Worm (Caenorhabditis elegans): Measurements from ENCODE around the gene slr-2.

The slr-2 gene

ce11 chrV:18142549-18142948 is 55.6 kb downstream of the slr-2 start, which contains the start of gene Y37H2A.13:
TSS of gene Y37H2A.13 (plus strand) at chrV:18142849.
- TF ChIP-seq hlh-1 (tag; optimal IDR thresholded peaks at IDR 0.05) (no peak), zip-8 (tag; optimal IDR thresholded peaks at IDR 0.05) (no peak), elt-1 (tag; optimal IDR thresholded peaks at IDR 0.05; ENCODE audit: borderline replicate concordance, insufficient read depth) (no peak), ceh-43 (GFP tag; optimal IDR thresholded peaks at IDR 0.05) (no peak), M03D4.4 (tag; optimal IDR thresholded peaks at IDR 0.05) (no peak), unc-62 (GFP tag; optimal IDR thresholded peaks at IDR 0.05) (no peak), unc-120 (tag; optimal IDR thresholded peaks at IDR 0.05; ENCODE audit: poor library complexity, severe bottlenecking) (no peak), elt-3 (tag; optimal IDR thresholded peaks at IDR 0.05) (no peak)

ce11 chrV:18143445-18143844 is 56.5 kb downstream of the slr-2 start, which contains the start of gene Y37H2A.14:
TSS of gene Y37H2A.14 (plus strand) at chrV:18143745.
- TF ChIP-seq unc-120 (tag; optimal IDR thresholded peaks at IDR 0.05; ENCODE audit: poor library complexity, severe bottlenecking) (no peak), tbx-8 (GFP tag; optimal IDR thresholded peaks at IDR 0.05) (no peak), unc-62 (GFP tag; optimal IDR thresholded peaks at IDR 0.05) (no peak), drap-1 (GFP tag; optimal IDR thresholded peaks at IDR 0.05) (no peak), lsy-2 (tag; optimal IDR thresholded peaks at IDR 0.05) (no peak), flh-1 (GFP tag; optimal IDR thresholded peaks at IDR 0.05) (no peak), nhr-237 (tag; optimal IDR thresholded peaks at IDR 0.05) (no peak), ceh-83 (GFP tag; optimal IDR thresholded peaks at IDR 0.05) (no peak), nhr-28 (tag; optimal IDR thresholded peaks at IDR 0.05) (no peak), cnd-1 (tag; optimal IDR thresholded peaks at IDR 0.05) (no peak), lin-32 (GFP tag; optimal IDR thresholded peaks at IDR 0.05) (no peak)

ce11 chrV:18144442-18144841 is 57.5 kb downstream of the slr-2 start:
- TF ChIP-seq ceh-39 (tag; optimal IDR thresholded peaks at IDR 0.05) (no peak), M03D4.4 (tag; optimal IDR thresholded peaks at IDR 0.05) (no peak), unc-39 (tag; optimal IDR thresholded peaks at IDR 0.05) (no peak), elt-1 (tag; optimal IDR thresholded peaks at IDR 0.05; ENCODE audit: borderline replicate concordance, insufficient read depth) (no peak), blmp-1 (tag; optimal IDR thresholded peaks at IDR 0.05) (no peak), mls-2 (tag; optimal IDR thresholded peaks at IDR 0.05) (no peak), unc-120 (tag; optimal IDR thresholded peaks at IDR 0.05; ENCODE audit: poor library complexity, severe bottlenecking) (no peak), lsy-2 (tag; optimal IDR thresholded peaks at IDR 0.05) (no peak)

DNA sequence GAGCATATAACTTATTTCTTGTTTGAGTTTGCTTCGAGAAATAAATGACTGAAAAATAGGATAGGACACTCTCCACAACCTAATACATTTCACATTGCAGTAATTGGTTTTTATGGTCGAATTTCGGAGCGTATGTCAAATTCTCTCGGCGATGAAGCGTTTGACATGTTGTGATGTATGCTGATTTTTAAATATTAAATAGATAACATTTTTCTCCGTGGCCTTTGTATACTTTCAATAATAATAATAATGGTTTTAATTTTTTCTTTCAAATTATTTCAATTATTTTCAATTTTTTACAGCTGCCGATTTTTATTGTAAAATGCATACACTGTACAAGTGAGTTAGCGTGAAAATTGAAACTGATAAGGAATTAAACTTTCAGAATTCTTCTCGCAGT is 59.2 kb downstream of the slr-2 start, which contains the start of gene C14A6.3:
TSS of gene C14A6.3 (plus strand) at position 301 of the 400 bp plus-strand sequence.
- no peak for TF ChIP-seq unc-62 (GFP tag; optimal IDR thresholded peaks at IDR 0.05)
- TF ChIP-seq lin-13 (tag; optimal IDR thresholded peaks at IDR 0.05): no peak
- TF ChIP-seq elt-1 (tag; optimal IDR thresholded peaks at IDR 0.05; ENCODE audit: borderline replicate concordance, insufficient read depth): no peak
- no peak for TF ChIP-seq elt-3 (tag; optimal IDR thresholded peaks at IDR 0.05)
- no peak for TF ChIP-seq mep-1 (tag; optimal IDR thresholded peaks at IDR 0.05)
- no peak for TF ChIP-seq cnd-1 (tag; optimal IDR thresholded peaks at IDR 0.05)
- no peak for TF ChIP-seq unc-120 (tag; optimal IDR thresholded peaks at IDR 0.05; ENCODE audit: poor library complexity, severe bottlenecking)
- TF ChIP-seq unc-39 (tag; optimal IDR thresholded peaks at IDR 0.05): no peak
- no peak for TF ChIP-seq sptf-1 (tag; optimal IDR thresholded peaks at IDR 0.05)
- TF ChIP-seq mab-5 (tag; optimal IDR thresholded peaks at IDR 0.05): no peak
- no peak for TF ChIP-seq flh-1 (GFP tag; optimal IDR thresholded peaks at IDR 0.05)
- TF ChIP-seq zip-8 (tag; optimal IDR thresholded peaks at IDR 0.05): no peak
- no peak for TF ChIP-seq ham-2 (GFP tag; optimal IDR thresholded peaks at IDR 0.05)
- TF ChIP-seq ceh-83 (GFP tag; optimal IDR thresholded peaks at IDR 0.05): no peak
- TF ChIP-seq ztf-11 (tag; optimal IDR thresholded peaks at IDR 0.05): no peak
- TF ChIP-seq nhr-28 (tag; optimal IDR thresholded peaks at IDR 0.05): no peak
- TF ChIP-seq hlh-1 (tag; optimal IDR thresholded peaks at IDR 0.05): no peak
- no peak for TF ChIP-seq nhr-2 (tag; optimal IDR thresholded peaks at IDR 0.05)

All from whole organism, mixed stage, embryonic.